Worm (Caenorhabditis elegans) whole organism, dauer: ENCODE data around the gene slmp-1.

ENCODE experiments used
- unc-62 ChIP-seq: sonication (generic microtip); optimal IDR thresholded peaks from 2 replicates; lab custom pipeline; 2017; ENCODE audit warnings: missing biosample characterization, missing genetic modification reagents, missing genetic modification characterization

Gene slmp-1

DNA sequence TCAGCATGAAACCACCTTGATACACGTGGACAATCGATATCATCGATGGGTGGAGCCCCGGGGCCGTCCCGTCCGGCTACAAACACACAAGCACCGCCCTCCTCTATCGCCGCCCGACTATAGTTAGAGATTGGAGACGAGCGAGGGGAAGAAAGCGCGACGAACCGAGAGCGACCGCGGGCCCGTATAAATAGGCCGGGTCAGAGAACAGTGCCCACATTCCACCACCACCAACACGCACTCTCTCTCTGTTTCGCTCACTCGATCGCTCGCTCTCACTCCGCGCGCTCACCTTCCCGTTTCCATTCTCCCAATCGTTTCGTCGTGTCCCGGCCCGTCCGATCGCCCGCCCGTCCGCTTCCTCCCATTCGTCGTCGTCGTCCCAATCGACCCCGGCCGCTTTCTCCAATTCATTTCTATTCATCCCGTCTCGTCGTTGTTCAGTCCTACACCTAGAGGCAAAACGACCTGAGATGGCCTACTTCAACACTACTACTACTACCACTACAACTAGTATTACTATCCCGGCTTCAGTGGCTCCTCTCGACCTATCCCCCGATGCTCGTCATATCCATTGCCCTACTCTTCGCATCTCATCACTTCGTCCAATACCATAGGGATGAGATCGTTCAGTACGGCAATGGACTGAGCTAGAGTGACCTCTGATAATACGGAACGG lies 19.3 kb downstream of the slmp-1 start:
- TF ChIP-seq unc-62: no peak

DNA sequence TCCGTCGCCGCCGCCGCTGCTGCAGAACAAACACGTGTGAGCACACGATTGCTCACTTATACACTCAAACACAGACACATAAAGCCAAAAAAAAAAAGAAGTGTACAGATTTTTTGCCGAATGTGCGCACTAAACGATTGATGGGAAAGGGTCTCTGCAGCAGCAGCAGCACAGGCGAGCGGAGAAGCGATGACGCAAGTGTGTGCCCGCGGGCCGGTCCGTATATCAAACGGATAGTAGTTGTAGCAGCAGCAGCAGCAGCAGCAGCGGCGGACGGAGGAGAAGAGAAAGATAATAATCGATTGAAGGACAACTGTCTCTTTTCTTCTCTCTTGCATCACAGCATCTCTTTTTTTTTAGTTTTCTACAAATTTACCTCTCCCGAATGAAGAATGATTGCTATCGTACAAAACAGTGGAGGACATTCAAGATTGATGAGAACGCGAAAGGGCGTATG lies 19.9 kb downstream of the slmp-1 start:
- no peak for TF ChIP-seq unc-62

DNA sequence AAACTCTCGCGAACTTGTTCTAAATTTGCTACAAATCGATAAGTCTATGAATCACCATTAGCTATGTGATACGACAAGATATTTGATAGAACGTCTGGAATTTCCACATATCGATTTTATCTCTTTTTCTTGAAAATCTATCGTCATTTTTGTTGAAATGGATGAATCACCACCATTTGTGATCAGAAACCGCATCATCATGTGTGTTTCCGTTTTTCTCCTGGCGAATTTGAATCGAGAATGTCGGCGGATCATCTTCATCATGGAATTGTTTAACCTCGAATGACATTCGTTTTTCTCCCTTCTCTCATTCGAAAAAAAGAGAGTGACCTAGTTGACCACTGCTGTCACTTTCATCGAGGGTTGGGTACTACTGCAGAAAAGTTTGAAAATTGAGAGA lies 20.7 kb downstream of the slmp-1 start:
- TF ChIP-seq unc-62: no peak

DNA sequence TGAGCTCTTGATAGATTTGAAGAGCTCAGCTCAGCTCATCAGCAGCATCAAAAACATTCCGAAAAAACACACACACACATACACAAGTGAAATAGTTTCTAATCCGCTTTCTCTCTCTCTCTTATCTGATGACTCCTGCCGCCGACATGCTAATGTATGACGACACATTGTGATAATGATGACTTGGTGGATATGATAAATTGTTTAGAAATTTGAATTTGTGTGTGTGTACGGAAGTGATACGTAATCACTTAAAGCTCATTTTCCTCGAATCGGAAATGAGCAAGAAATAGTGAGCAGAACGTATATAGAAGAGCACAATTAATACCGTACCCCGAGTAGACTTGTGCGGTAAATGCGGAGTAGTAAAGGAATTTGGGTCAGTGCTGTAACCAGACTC lies 33.3 kb downstream of the slmp-1 start:
- TF ChIP-seq unc-62: no peak

DNA sequence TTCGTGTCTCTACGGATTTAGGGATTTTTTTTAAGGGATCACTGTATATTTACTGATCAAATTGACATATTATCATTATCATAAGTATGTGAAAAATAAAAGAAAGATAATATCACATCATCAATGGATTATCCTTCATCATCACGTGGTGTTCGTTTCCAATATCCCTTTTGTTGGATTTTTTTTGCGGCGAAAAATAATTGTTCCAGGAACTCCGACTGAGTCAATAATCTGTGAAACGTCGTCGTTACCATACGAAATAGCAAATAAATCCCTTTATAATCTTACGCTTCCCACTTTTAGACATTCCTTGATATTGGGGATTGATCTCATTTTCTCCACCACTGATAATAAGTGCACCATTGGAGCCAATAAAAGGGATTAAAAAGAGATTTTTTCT lies 36.5 kb downstream of the slmp-1 start:
- no peak for TF ChIP-seq unc-62

- no peak for TF ChIP-seq unc-62
Observed at ce11 chrIV:3251551-3251950, 38.0 kb downstream of the slmp-1 start.

- no peak for TF ChIP-seq unc-62
Observed at ce11 chrIV:3252047-3252446, 38.5 kb downstream of the slmp-1 start.

- no peak for TF ChIP-seq unc-62
Observed at ce11 chrIV:3254443-3254842, 40.9 kb downstream of the slmp-1 start, which contains the start of gene dmd-9. dmd-9 (minus strand) TSS chrIV:3254543.

DNA sequence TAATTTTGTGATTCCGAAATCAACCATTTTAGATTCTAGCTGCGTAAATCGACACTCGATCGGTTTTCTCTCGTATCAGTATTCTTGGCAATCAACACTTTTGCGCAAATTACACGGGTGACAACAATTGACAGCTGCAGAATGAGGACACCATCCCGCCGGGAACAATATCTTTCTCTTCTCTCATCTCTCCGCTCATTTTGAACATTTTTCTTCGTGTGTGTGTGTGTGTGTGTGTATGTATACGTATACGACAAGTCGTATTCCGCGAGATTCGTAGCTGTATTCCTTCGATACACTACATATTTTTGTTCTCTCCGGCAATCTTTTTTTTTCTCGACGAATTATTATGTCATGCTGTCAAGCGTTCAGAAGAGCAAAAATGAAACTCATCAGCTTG lies 43.3 kb downstream of the slmp-1 start:
- no peak for TF ChIP-seq unc-62

DNA sequence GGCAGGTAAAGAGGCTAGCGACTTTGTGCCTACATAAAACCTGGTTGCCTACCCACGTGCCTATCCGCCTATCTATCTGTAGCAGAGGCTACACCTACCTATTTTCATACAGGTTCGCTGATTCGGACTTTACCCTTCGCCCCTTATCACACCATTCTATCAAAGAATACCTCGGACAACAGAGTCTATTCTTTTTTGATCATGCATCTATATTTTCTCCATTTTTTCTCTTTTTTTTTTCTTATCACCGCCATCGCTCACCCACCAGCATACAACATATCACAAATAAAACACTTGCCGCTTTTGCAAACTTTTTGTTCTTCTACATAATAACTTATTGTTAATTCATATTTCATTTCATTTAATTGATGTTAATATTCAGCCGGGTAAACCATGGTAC lies 45.0 kb downstream of the slmp-1 start, which contains the start of gene T26C12.1:
Gene T26C12.1, plus strand, starts transcription at position 383 of the 400 bp plus-strand sequence.
- TF ChIP-seq unc-62: no peak

DNA sequence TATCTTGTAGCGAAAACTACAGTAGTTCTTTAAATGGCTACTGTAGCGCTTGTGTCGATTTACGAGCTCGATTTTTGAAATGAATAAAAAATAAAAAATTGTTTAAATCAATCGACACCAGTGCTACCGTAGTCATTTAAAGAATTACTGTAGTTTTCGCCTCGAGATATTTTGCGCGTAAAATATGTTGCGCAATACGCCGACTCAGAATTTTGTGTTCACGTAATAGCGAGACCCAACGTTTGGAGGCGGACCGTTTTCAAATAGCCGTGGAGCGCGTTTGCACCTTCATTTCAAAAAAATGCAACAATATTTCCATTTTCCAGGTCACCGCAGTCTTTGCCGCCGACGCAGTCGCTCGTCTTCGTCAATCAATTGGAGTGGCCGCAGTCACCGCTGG lies 46.7 kb downstream of the slmp-1 start:
- no peak for TF ChIP-seq unc-62

DNA sequence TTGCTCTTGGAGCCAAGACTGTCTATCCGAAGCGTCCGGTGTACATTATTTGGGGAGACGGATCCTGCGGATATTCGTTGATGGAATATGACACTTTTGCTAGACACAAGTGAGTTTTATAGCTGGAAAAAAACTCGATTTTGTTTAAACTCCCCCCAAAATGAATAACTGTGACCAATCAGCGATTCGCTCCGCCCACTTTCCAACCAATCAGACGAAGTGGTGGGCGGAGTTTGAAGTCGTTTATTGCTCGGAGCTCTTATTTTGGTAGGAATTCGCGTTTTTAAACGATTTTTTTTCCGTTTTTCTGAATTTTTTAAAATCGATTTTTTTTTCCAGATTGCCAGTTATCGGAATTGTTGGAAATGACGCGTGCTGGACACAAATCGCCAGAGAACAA lies 48.2 kb downstream of the slmp-1 start:
- no peak for TF ChIP-seq unc-62

- TF ChIP-seq unc-62: no peak
Observed at ce11 chrIV:3265657-3266056, 52.1 kb downstream of the slmp-1 start, which contains the start of gene T26C12.2. T26C12.2 (minus strand) TSS chrIV:3265757.

DNA sequence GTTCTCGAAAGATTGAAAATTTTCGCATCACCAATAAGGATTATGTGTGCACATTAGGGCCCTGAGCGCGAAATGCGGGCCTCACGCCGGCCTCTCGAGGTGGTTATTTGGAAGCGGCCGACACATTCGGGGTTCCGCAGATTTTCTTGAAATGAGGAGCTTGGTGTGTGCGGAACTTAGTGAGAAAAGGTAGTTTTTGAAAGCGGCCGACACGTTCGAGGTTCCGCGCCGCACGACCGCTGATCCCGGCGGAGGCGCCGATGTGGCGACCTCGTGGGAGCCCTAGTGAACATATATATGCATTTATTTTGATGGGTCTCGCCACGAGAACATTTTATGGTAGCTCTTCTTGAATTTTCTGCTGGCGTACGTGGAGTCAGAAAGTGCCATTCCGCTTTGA lies 53.3 kb downstream of the slmp-1 start:
- TF ChIP-seq unc-62: no peak

DNA sequence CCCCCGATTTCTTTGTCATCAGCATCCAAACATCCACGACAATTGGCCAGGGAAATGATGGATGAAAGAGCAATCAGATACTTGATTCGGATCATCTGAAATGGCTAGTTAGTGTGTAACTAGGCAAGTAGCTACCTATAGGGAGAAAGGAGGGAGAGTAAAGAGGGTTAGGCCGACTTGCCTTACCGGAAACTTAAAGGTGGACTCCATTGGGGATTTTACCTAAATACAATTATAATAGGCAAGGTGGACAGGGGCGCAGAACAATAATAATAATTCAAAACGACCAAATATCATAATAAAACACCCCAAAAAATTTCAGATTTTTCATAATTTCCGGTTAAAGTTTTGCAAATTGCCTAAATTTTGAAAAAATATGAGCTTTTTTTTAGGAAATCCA lies 54.0 kb downstream of the slmp-1 start, which contains the start of gene clec-173:
Gene clec-173, minus strand, starts transcription at position 101 of the 400 bp plus-strand sequence.
- no peak for TF ChIP-seq unc-62
